Fruit fly (Drosophila melanogaster) whole organism, wandering third instar larva: ENCODE measurements around the gene CG34148.

ENCODE experiments used
- Abd-B ChIP-seq: fragments of >200 bp; optimal IDR thresholded peaks from 2 replicates; lab custom pipeline; 2017; ENCODE audit warnings: missing biosample characterization, missing genetic modification characterization
- CG32264 ChIP-seq: fragments of 200-800 bp; sonication (Bioruptor generic); optimal IDR thresholded peaks from 2 replicates; lab custom pipeline; 2016; ENCODE audit warnings: missing biosample characterization, missing genetic modification characterization
- CG9705 ChIP-seq: fragments of 200-800 bp; sonication (Bioruptor generic); optimal IDR thresholded peaks from 2 replicates; lab custom pipeline; 2018; ENCODE audit warnings: missing biosample characterization, mild to moderate bottlenecking, missing genetic modification characterization
- CrebA ChIP-seq: fragments of 200-800 bp; sonication (Bioruptor generic); optimal IDR thresholded peaks from 2 replicates; lab custom pipeline; 2016; ENCODE audit warnings: missing biosample characterization, mild to moderate bottlenecking, missing genetic modification characterization, borderline replicate concordance
- Dfd ChIP-seq: fragments of >200 bp; optimal IDR thresholded peaks from 2 replicates; lab custom pipeline; 2017; ENCODE audit warnings: missing biosample characterization, missing genetic modification characterization
- Dif ChIP-seq: fragments of 200-275, 200-300 bp; sonication (Bioruptor generic); optimal IDR thresholded peaks from 2 replicates; lab custom pipeline; 2018; ENCODE audit warnings: missing biosample characterization, missing genetic modification characterization; ENCODE audit not compliant: partially characterized antibody
- GATAd ChIP-seq: sonication (Bioruptor generic); optimal IDR thresholded peaks from 2 replicates; lab custom pipeline; 2016; ENCODE audit warnings: missing biosample characterization, missing genetic modification characterization
- HLH106 ChIP-seq: fragments of 200-800 bp; optimal IDR thresholded peaks from 3 replicates; lab custom pipeline; 2019; ENCODE audit warnings: missing biosample characterization, mild to moderate bottlenecking, missing genetic modification characterization, moderate library complexity
- Hnf4 ChIP-seq: fragments of 200-800 bp; sonication (Bioruptor generic); optimal IDR thresholded peaks from 2 replicates; lab custom pipeline; 2016; ENCODE audit warnings: missing biosample characterization, mild to moderate bottlenecking, missing genetic modification characterization
- Hr78 ChIP-seq: fragments of >200 bp; optimal IDR thresholded peaks from 2 replicates; lab custom pipeline; 2017; ENCODE audit warnings: missing biosample characterization, missing genetic modification characterization
- Hr83 ChIP-seq: fragments of 200-300 bp; sonication (Bioruptor generic); optimal IDR thresholded peaks from 2 replicates; lab custom pipeline; 2016; ENCODE audit warnings: missing biosample characterization, mild to moderate bottlenecking, missing genetic modification characterization, moderate library complexity; ENCODE audit not compliant: poor library complexity, severe bottlenecking
- Jra ChIP-seq: sonication (Bioruptor generic); optimal IDR thresholded peaks from 2 replicates; lab custom pipeline; 2016; ENCODE audit warnings: missing biosample characterization, missing genetic modification characterization
- Mio ChIP-seq: sonication (Bioruptor generic); optimal IDR thresholded peaks from 2 replicates; lab custom pipeline; 2016; ENCODE audit warnings: missing biosample characterization, missing genetic modification characterization
- Myc ChIP-seq: fragments of >200 bp; optimal IDR thresholded peaks from 2 replicates; lab custom pipeline; 2017
- N ChIP-seq: fragments of >200 bp; optimal IDR thresholded peaks from 2 replicates; lab custom pipeline; 2018; ENCODE audit warnings: missing biosample characterization, missing external identifiers, missing genetic modification characterization
- OdsH ChIP-seq: fragments of 200-800 bp; sonication (Bioruptor generic); optimal IDR thresholded peaks from 2 replicates; lab custom pipeline; 2016; ENCODE audit warnings: missing biosample characterization, mild to moderate bottlenecking, missing genetic modification characterization
- Rel ChIP-seq, 2 experiments: fragments of 200-800 bp; sonication (Bioruptor generic) in 1 of 2; optimal IDR thresholded peaks; 2 replicates in 1 of 2; 3 replicates in 1 of 2; lab custom pipeline; 2016 to 2019; ENCODE audit warnings: mild to moderate bottlenecking in 2 of 2, missing biosample characterization in 2 of 2, missing genetic modification characterization in 2 of 2, moderate library complexity in 1 of 2
- Sp1 ChIP-seq: fragments of 200-800 bp; sonication (Bioruptor generic); optimal IDR thresholded peaks from 3 replicates; lab custom pipeline; 2019; ENCODE audit warnings: missing biosample characterization, mild to moderate bottlenecking, missing genetic modification characterization, moderate library complexity
- Vsx2 ChIP-seq: fragments of 200-300, 225-300 bp; sonication (Bioruptor generic); optimal IDR thresholded peaks from 2 replicates; lab custom pipeline; 2018; ENCODE audit warnings: missing biosample characterization, missing genetic modification characterization; ENCODE audit not compliant: partially characterized antibody
- br ChIP-seq: fragments of 200-800 bp; sonication (Bioruptor generic); optimal IDR thresholded peaks from 2 replicates; lab custom pipeline; 2016; ENCODE audit warnings: missing biosample characterization, missing genetic modification characterization
- brk ChIP-seq: fragments of 200-800 bp; sonication (Bioruptor generic); optimal IDR thresholded peaks from 2 replicates; lab custom pipeline; 2016; ENCODE audit warnings: missing biosample characterization, mild to moderate bottlenecking, missing genetic modification characterization
- dl ChIP-seq, 2 experiments: fragments of 175-275, 200-275 bp in 1 of 2; fragments of 200-275 bp in 1 of 2; sonication (Bioruptor generic); optimal IDR thresholded peaks; lab custom pipeline; 2018; ENCODE audit warnings: mild to moderate bottlenecking in 2 of 2, missing biosample characterization in 2 of 2, missing genetic modification characterization in 2 of 2, moderate library complexity in 2 of 2; ENCODE audit not compliant: partially characterized antibody in 2 of 2, insufficient read depth in 1 of 2
- dmrt93B ChIP-seq: fragments of 200-800 bp; sonication (Bioruptor generic); optimal IDR thresholded peaks from 2 replicates; lab custom pipeline; 2018; ENCODE audit warnings: missing biosample characterization, mild to moderate bottlenecking, missing genetic modification characterization
- dsf ChIP-seq: sonication (Bioruptor generic); optimal IDR thresholded peaks from 2 replicates; lab custom pipeline; 2016; ENCODE audit warnings: missing biosample characterization, missing genetic modification characterization, borderline replicate concordance
- ey ChIP-seq: fragments of 200-800 bp; sonication (Bioruptor generic); optimal IDR thresholded peaks from 2 replicates; lab custom pipeline; 2016; ENCODE audit warnings: missing biosample characterization, missing genetic modification characterization
- foxo ChIP-seq, 2 experiments: fragments of 200-800 bp; sonication (Bioruptor generic); optimal IDR thresholded peaks; 2 replicates in 1 of 2; 3 replicates in 1 of 2; lab custom pipeline; 2016 to 2017; ENCODE audit warnings: missing biosample characterization in 2 of 2, missing genetic modification characterization in 2 of 2
- fru ChIP-seq: fragments of 200-800 bp; sonication (Bioruptor generic); optimal IDR thresholded peaks from 3 replicates; lab custom pipeline; 2016; ENCODE audit warnings: missing biosample characterization, mild to moderate bottlenecking, missing genetic modification characterization
- h ChIP-seq: fragments of 200-800 bp; sonication (Bioruptor generic); optimal IDR thresholded peaks from 3 replicates; lab custom pipeline; 2016; ENCODE audit warnings: missing biosample characterization, mild to moderate bottlenecking, missing genetic modification characterization
- jim ChIP-seq: fragments of 175-275, 200-325 bp; sonication (Bioruptor generic); optimal IDR thresholded peaks from 2 replicates; lab custom pipeline; 2016; ENCODE audit warnings: missing biosample characterization, mild to moderate bottlenecking, missing genetic modification characterization
- lola ChIP-seq: fragments of >200 bp; optimal IDR thresholded peaks from 2 replicates; lab custom pipeline; 2017; ENCODE audit warnings: missing biosample characterization, missing genetic modification characterization
- pan ChIP-seq: fragments of >200 bp; optimal IDR thresholded peaks from 2 replicates; lab custom pipeline; 2017
- psq ChIP-seq: fragments of 200-800 bp; sonication (Bioruptor generic); optimal IDR thresholded peaks from 3 replicates; lab custom pipeline; 2017; ENCODE audit warnings: missing biosample characterization, mild to moderate bottlenecking, missing genetic modification characterization, moderate library complexity
- rgr ChIP-seq: fragments of 200-800 bp; sonication (Bioruptor generic); optimal IDR thresholded peaks from 3 replicates; lab custom pipeline; 2016; ENCODE audit warnings: missing biosample characterization, mild to moderate bottlenecking, missing genetic modification characterization
- sage ChIP-seq: fragments of 200-800 bp; sonication (Bioruptor generic); optimal IDR thresholded peaks from 2 replicates; lab custom pipeline; 2016; ENCODE audit warnings: missing biosample characterization, mild to moderate bottlenecking, missing genetic modification characterization
- tai ChIP-seq: sonication (Bioruptor generic); optimal IDR thresholded peaks from 2 replicates; lab custom pipeline; 2016; ENCODE audit warnings: missing biosample characterization, missing genetic modification characterization
- usp ChIP-seq: fragments of >200 bp; optimal IDR thresholded peaks from 2 replicates; lab custom pipeline; 2017; ENCODE audit warnings: missing biosample characterization, missing genetic modification characterization

CG34148 gene

DNA sequence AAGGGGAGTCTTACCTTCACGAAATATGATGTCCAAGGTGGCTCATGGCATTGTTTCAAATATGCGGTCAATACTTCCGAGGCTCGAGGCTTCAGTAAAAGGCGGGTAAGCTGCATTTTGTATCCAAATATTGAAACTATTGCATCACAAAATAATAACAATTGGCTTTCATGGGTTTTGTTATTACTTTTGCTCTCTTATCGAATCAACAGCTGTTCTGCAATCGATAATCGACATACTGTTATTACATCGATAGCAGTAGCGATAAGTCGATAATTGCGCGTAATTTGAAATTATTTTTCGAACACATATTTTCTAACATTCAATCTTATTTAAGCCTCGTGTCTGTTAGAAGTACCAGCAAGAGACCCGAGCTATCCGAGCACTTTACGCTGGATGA, at the start of gene CG34148:
CG34148 (minus strand) TSS at position 214 of the 400 bp plus-strand sequence.
- TF ChIP-seq CG32264 (no peak), tai (GFP tag; lab: Kevin White, UChicago) (no peak), dsf (GFP tag; lab: Kevin White, UChicago) (no peak), Hr78 (no peak), Rel (GFP tag; optimal IDR thresholded peaks at IDR 0.05; lab: Kevin White, UChicago) (no peak), Rel (tag; optimal IDR thresholded peaks at IDR 0.05; lab: Kevin White, UChicago) (no peak), Dif (GFP tag; lab: Kevin White, UChicago) (no peak), h (GFP tag; lab: Kevin White, UChicago) (no peak), Vsx2 (GFP tag; lab: Kevin White, UChicago) (no peak), lola (no peak), Mio (GFP tag; lab: Kevin White, UChicago) (no peak), brk (GFP tag; lab: Kevin White, UChicago) (no peak), CrebA (GFP tag; lab: Kevin White, UChicago) (no peak), Hnf4 (no peak), dmrt93B (no peak), rgr (GFP tag; lab: Kevin White, UChicago) (no peak), Hr83 (GFP tag; lab: Kevin White, UChicago) (no peak)
- TF ChIP-seq, all 38 proteins: peak for 0

DNA sequence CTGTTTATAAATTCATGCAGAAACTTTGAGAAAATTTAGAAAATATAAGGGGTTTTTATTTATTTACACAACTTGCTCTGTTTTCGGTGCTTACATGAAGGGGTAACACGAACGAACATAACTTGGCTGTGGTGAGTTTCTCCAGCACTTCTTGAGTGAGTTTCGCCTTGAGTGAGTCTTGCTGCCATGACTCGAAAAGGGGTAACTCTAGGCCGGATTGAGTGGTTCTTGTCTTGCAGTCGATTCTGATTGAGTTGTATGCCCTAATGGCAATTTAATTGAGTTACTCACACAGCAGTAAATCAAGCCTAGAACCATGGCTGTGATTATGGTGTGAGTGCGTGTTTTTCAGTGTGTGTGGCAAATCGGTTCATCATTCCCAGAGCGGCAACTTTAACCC, 49.7 kb upstream of the CG34148 start:
- TF ChIP-seq usp (GFP tag; lab: Kevin White, UChicago) (no peak), Dfd (GFP tag; lab: Kevin White, UChicago) (no peak), lola (no peak), HLH106 (tag; lab: Kevin White, UChicago) (no peak), Abd-B (no peak), GATAd (no peak), dl (GFP tag; optimal IDR thresholded peaks at IDR 0.05; lab: Kevin White, UChicago; ENCODE audit: insufficient read depth in 1 of 2, partially characterized antibody in 2 of 2) (no peak), ey (GFP tag; lab: Kevin White, UChicago) (no peak), Hr83 (GFP tag; lab: Kevin White, UChicago) (no peak), br (GFP tag; lab: Kevin White, UChicago) (no peak), dsf (GFP tag; lab: Kevin White, UChicago) (no peak)

DNA sequence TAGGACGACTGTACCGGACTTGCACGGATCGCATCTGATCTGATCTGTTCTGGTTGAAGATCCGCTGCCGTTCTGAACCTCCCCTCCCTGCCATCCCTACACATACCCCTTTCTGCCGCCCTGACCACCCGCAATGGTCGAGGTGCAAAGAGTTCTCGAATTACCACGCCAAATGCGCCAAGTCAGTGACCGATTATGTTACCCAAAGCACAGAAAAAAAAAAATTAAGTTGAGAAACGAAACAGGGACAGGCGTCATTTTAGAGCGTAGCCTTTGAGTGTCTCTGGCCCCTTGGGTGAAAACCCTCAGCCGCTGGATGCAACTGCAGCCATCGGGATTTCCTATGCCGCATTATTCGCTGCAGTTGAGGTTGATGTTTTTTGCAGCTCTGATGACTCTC, 45.3 kb upstream of the CG34148 start:
- no peak for TF ChIP-seq foxo (GFP tag; optimal IDR thresholded peaks at IDR 0.05; lab: Kevin White, UChicago)

DNA sequence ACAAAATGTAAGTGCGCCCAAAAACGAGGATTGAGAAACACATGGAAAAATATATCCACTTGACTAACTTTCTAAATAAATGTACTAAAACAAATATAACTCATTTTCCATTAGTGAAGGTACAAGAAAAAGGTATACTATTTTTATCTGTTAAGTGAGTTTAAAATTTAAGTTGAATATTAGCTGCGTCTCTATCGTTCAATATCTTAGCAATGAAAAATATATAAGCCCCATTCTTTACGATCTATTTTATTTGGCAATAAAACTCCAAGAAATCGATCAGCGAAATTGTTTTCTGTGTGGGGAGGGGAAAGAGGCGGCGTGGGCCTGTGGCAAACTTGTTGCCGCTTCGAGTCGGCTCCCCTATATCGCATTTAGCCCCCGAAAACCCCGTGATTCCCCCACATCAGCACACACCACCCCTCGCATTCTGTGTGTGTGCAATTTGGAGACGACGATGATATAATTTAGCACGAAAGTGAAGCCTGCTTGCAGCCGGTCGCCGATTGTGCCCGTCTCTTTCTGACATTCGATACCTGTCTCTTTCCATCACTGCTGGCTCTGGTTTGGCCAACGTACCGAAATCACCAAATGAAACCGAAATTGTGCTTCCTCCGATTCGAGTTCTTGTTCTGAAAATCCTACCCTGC, 44.3 kb upstream of the CG34148 start:
- TF ChIP-seq dsf (GFP tag; lab: Kevin White, UChicago) (no peak), HLH106 (tag; lab: Kevin White, UChicago) (peak; percentile 67), Vsx2 (GFP tag; lab: Kevin White, UChicago) (no peak), h (GFP tag; lab: Kevin White, UChicago) (peak; percentile 67), Abd-B (no peak), foxo (GFP tag; optimal IDR thresholded peaks at IDR 0.05; lab: Kevin White, UChicago) (peak in 1 of 2 experiments; percentile 53), lola (no peak), OdsH (GFP tag; lab: Kevin White, UChicago) (peak; percentile 68), br (GFP tag; lab: Kevin White, UChicago) (peak; percentile 27), Jra (GFP tag; lab: Kevin White, UChicago) (no peak), Dfd (GFP tag; lab: Kevin White, UChicago) (no peak), Hr83 (GFP tag; lab: Kevin White, UChicago) (no peak), jim (no peak), dmrt93B (peak; percentile 26), Rel (GFP tag; optimal IDR thresholded peaks at IDR 0.05; lab: Kevin White, UChicago) (no peak), Rel (tag; optimal IDR thresholded peaks at IDR 0.05; lab: Kevin White, UChicago) (peak; percentile 88), psq (GFP tag; lab: Kevin White, UChicago) (peak; percentile 43), dl (GFP tag; optimal IDR thresholded peaks at IDR 0.05; lab: Kevin White, UChicago; ENCODE audit: insufficient read depth in 1 of 2, partially characterized antibody in 2 of 2) (no peak), Myc (lab: Kevin White, UChicago) (no peak), ey (GFP tag; lab: Kevin White, UChicago) (peak; percentile 71), N (GFP tag; lab: Kevin White, UChicago) (no peak), usp (GFP tag; lab: Kevin White, UChicago) (no peak), CrebA (GFP tag; lab: Kevin White, UChicago) (no peak), fru (GFP tag; lab: Kevin White, UChicago) (peak; percentile 58), pan (no peak), Hnf4 (peak; percentile 28), Sp1 (peak; percentile 58), sage (GFP tag; lab: Kevin White, UChicago) (no peak), CG9705 (GFP tag; lab: Kevin White, UChicago) (peak; percentile 25), Dif (GFP tag; lab: Kevin White, UChicago) (no peak), brk (GFP tag; lab: Kevin White, UChicago) (no peak), rgr (GFP tag; lab: Kevin White, UChicago) (peak; percentile 49), tai (GFP tag; lab: Kevin White, UChicago) (no peak), Hr78 (no peak), Mio (GFP tag; lab: Kevin White, UChicago) (no peak)
